Worm (Caenorhabditis elegans) whole organism, midembryonic: ENCODE data around the gene srt-67.

ENCODE experiments used
- T22C8.4 ChIP-seq: fragments of 200-800 bp; sonication (Bioruptor generic); IDR thresholded peaks from 2 replicates; pipeline ENCODE4 v1.3.6; 2022; ENCODE audit warnings: missing genetic modification characterization, missing compliant biosample characterization
- cog-1 ChIP-seq: sonication (generic microtip); optimal IDR thresholded peaks from 2 replicates; lab custom pipeline; 2016; ENCODE audit warnings: missing genetic modification characterization, missing compliant biosample characterization
- flt-1 ChIP-seq: fragments of 200-800 bp; sonication (Bioruptor generic); IDR thresholded peaks from 2 replicates; pipeline ENCODE4 v1.3.6; 2022; ENCODE audit warnings: missing genetic modification characterization, missing compliant biosample characterization
- klf-2 ChIP-seq: fragments of 200-800 bp; sonication (Bioruptor generic); conservative IDR thresholded peaks from 2 replicates; pipeline ENCODE4 v1.3.6; 2022; ENCODE audit warnings: missing genetic modification reagents, missing genetic modification characterization, missing compliant biosample characterization
- med-1 ChIP-seq: sonication (generic microtip); optimal IDR thresholded peaks from 2 replicates; lab custom pipeline; 2017; ENCODE audit warnings: missing genetic modification characterization, mild to moderate bottlenecking, missing compliant biosample characterization, antibody characterized with exemption, missing genetic modification reagents; ENCODE audit not compliant: insufficient read depth
- ref-1 ChIP-seq: fragments of 200-800 bp; sonication (Bioruptor generic); conservative IDR thresholded peaks from 2 replicates; pipeline ENCODE4 v1.3.6; 2022; ENCODE audit warnings: missing genetic modification reagents, missing genetic modification characterization, missing compliant biosample characterization
- tab-1 ChIP-seq: fragments of 200-800 bp; sonication (Bioruptor generic); IDR thresholded peaks from 2 replicates; pipeline ENCODE4 v1.3.6; 2022; ENCODE audit warnings: missing genetic modification characterization, missing compliant biosample characterization
- ztf-23 ChIP-seq: fragments of 200-800 bp; sonication (Bioruptor generic); IDR thresholded peaks from 2 replicates; pipeline ENCODE4 v1.3.6; 2022; ENCODE audit warnings: missing genetic modification reagents, missing genetic modification characterization, missing compliant biosample characterization
- ztf-29 ChIP-seq: fragments of 200-800 bp; sonication (Bioruptor generic); IDR thresholded peaks from 2 replicates; pipeline ENCODE4 v1.3.6; 2022; ENCODE audit warnings: missing genetic modification reagents, missing genetic modification characterization, missing compliant biosample characterization

The srt-67 gene

DNA sequence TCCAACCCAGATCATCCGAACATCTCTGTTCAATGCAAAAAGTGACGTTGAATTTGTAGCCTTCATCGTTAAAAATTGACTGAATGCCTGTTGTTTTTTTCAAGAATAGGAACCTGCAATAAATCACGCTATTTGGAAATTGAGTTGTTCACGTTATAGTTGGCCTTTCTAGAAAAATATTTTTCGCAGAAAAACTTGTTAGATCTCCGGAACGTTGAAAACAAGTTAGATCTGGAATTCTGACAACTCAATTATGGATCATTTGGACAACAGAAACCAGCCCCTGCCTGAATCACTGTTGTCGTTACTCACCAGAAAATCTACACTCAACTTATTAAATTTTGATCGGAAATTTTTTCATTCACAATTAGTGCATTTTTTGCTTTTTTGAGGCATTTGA lies at the start of gene srt-67:
Gene srt-67, minus strand, starts transcription at position 101 of the 400 bp plus-strand sequence.
- TF ChIP-seq med-1 (GFP tag; lab: Kevin White, UChicago) (no peak), T22C8.4 (no peak), flt-1 (GFP tag; lab: Robert Waterston, UW) (no peak), ref-1 (GFP tag; lab: Robert Waterston, UW) (no peak), klf-2 (GFP tag; lab: Robert Waterston, UW) (no peak), ztf-29 (GFP tag; lab: Robert Waterston, UW) (no peak), ztf-23 (GFP tag; lab: Robert Waterston, UW) (no peak), tab-1 (GFP tag; lab: Robert Waterston, UW) (no peak), cog-1 (no peak)

DNA sequence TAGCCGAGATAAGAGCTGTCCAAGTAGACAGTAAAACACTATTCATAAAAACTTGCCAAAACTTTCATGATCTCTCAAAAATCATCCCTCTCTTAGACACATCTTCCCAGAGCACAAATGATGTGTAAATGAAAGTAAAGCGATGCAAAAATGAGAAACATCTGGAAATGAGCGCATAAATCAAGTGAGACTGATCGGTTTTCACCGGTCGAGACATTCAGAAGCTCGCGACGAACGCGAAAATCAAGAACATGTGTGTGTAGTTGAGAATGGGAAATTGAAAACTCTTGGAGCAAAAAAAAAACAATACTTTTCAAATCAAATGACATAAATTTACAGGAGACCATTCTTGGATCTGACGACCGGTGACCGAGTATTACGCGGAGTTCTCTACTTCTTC lies 47.1 kb upstream of the srt-67 start:
- TF ChIP-seq cog-1 (no peak), ref-1 (GFP tag; lab: Robert Waterston, UW) (no peak), klf-2 (GFP tag; lab: Robert Waterston, UW) (no peak), ztf-29 (GFP tag; lab: Robert Waterston, UW) (no peak), tab-1 (GFP tag; lab: Robert Waterston, UW) (no peak), T22C8.4 (no peak), med-1 (GFP tag; lab: Kevin White, UChicago) (no peak), flt-1 (GFP tag; lab: Robert Waterston, UW) (no peak)

DNA sequence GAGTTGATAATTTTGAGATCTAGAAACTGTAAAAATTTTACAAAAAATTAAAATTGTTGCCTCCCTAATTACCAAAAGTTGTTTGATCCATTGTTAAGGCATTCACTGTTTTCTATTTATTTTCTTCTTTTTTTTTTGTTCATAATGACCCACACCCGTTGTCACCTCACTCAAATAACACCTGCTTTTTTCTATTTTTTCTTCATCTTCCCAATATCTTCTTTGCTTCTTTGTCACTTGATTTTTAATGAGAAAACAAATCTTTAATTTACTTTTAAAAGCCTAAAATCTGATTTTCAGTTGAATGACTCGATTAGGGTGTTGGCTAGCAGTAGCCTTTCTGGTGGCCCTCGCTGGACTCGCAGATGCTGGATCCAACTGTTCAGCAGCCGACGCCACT lies 46.1 kb upstream of the srt-67 start, which contains the start of gene ncx-2:
Gene ncx-2, plus strand, starts transcription at position 301 of the 400 bp plus-strand sequence.
- no peak for TF ChIP-seq ztf-29 (GFP tag; lab: Robert Waterston, UW)
- no peak for TF ChIP-seq med-1 (GFP tag; lab: Kevin White, UChicago)
- TF ChIP-seq ref-1 (GFP tag; lab: Robert Waterston, UW) = no peak
- no peak for TF ChIP-seq T22C8.4
- TF ChIP-seq ztf-23 (GFP tag; lab: Robert Waterston, UW) = no peak
- TF ChIP-seq cog-1 = no peak
- TF ChIP-seq tab-1 (GFP tag; lab: Robert Waterston, UW) = no peak

DNA sequence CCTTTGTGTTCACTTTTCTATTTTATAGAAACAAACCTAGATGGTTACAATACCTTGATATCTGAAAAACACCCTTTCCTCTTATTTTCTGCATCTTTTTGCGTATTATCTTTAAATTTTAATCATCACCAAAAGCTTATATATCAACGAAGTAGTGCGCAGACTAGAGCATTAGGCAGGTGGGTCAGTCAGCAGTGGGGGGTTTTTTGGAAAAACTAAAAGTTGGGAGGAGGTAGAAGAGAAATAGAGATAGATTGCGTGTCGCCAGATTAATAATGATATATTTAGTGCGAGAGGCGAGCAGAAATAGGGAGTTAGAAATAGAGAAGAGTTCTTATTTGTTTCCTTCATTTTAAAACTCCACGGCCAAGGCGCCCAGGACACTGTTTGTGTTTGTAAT lies 44.0 kb upstream of the srt-67 start:
- TF ChIP-seq flt-1 (GFP tag; lab: Robert Waterston, UW) (no peak), T22C8.4 (no peak), ztf-29 (GFP tag; lab: Robert Waterston, UW) (no peak), ztf-23 (GFP tag; lab: Robert Waterston, UW) (no peak), med-1 (GFP tag; lab: Kevin White, UChicago) (no peak), cog-1 (no peak), klf-2 (GFP tag; lab: Robert Waterston, UW) (no peak), ref-1 (GFP tag; lab: Robert Waterston, UW) (no peak), tab-1 (GFP tag; lab: Robert Waterston, UW) (no peak)

ce11 chrV:5297740-5298139 lies 40.5 kb upstream of the srt-67 start:
- TF ChIP-seq ztf-29 (GFP tag; lab: Robert Waterston, UW) = no peak
- no peak for TF ChIP-seq tab-1 (GFP tag; lab: Robert Waterston, UW)
- TF ChIP-seq cog-1 = no peak
- TF ChIP-seq T22C8.4 = no peak
- no peak for TF ChIP-seq ref-1 (GFP tag; lab: Robert Waterston, UW)
- no peak for TF ChIP-seq klf-2 (GFP tag; lab: Robert Waterston, UW)
- TF ChIP-seq ztf-23 (GFP tag; lab: Robert Waterston, UW) = no peak
- no peak for TF ChIP-seq flt-1 (GFP tag; lab: Robert Waterston, UW)
- no peak for TF ChIP-seq med-1 (GFP tag; lab: Kevin White, UChicago)

DNA sequence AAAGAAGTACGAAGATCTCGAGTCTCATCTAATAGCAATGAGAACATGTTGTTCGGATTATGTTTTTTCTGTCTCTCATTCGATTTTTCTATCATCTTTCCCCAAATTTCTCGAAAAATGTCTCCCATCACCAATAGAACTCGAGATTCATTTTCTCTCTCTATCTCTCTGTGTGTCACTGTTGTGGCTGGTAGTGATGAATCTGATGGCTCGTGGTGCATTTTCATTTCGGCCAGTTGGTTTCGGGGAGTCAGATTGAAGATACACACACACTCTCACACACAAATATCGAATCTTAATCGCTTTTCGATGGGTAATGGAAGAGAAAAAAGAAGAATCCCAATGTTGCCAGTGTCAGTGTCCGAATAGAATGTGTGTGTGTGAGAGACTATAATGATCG lies 38.7 kb upstream of the srt-67 start:
- TF ChIP-seq ztf-29 (GFP tag; lab: Robert Waterston, UW) = no peak

- no peak for TF ChIP-seq klf-2 (GFP tag; lab: Robert Waterston, UW)
- TF ChIP-seq ztf-23 (GFP tag; lab: Robert Waterston, UW) = no peak
- no peak for TF ChIP-seq ref-1 (GFP tag; lab: Robert Waterston, UW)
- TF ChIP-seq tab-1 (GFP tag; lab: Robert Waterston, UW) = no peak
- TF ChIP-seq med-1 (GFP tag; lab: Kevin White, UChicago) = no peak
- TF ChIP-seq T22C8.4 = no peak
- no peak for TF ChIP-seq ztf-29 (GFP tag; lab: Robert Waterston, UW)
- TF ChIP-seq flt-1 (GFP tag; lab: Robert Waterston, UW) = no peak
- no peak for TF ChIP-seq cog-1
Measured at ce11 chrV:5288676-5289075, 31.4 kb upstream of the srt-67 start.

- TF ChIP-seq T22C8.4 (no peak), klf-2 (GFP tag; lab: Robert Waterston, UW) (no peak), med-1 (GFP tag; lab: Kevin White, UChicago) (no peak), cog-1 (no peak), tab-1 (GFP tag; lab: Robert Waterston, UW) (no peak), flt-1 (GFP tag; lab: Robert Waterston, UW) (no peak), ztf-23 (GFP tag; lab: Robert Waterston, UW) (no peak), ztf-29 (GFP tag; lab: Robert Waterston, UW) (no peak), ref-1 (GFP tag; lab: Robert Waterston, UW) (no peak)
Measured at ce11 chrV:5287273-5287672, 30.0 kb upstream of the srt-67 start, which contains the start of gene Y49G5A.1. Gene Y49G5A.1 (minus strand): TSS chrV:5287373.

ce11 chrV:5278001-5278400 lies 20.7 kb upstream of the srt-67 start, which contains the start of gene B0238.9:
Gene B0238.9 (minus strand): TSS chrV:5278101.
- no peak for TF ChIP-seq ztf-23 (GFP tag; lab: Robert Waterston, UW)
- no peak for TF ChIP-seq klf-2 (GFP tag; lab: Robert Waterston, UW)
- no peak for TF ChIP-seq med-1 (GFP tag; lab: Kevin White, UChicago)
- no peak for TF ChIP-seq ref-1 (GFP tag; lab: Robert Waterston, UW)
- no peak for TF ChIP-seq flt-1 (GFP tag; lab: Robert Waterston, UW)
- no peak for TF ChIP-seq T22C8.4
- no peak for TF ChIP-seq tab-1 (GFP tag; lab: Robert Waterston, UW)
- TF ChIP-seq cog-1 = no peak
- TF ChIP-seq ztf-29 (GFP tag; lab: Robert Waterston, UW) = no peak
